Fruit fly (Drosophila melanogaster): ENCODE results near the gene wnd.
A peak's percentile ranks its signal among the peaks of the same experiment; 100 is the strongest.

The wnd gene

dm6 chr3L:19575650-19576049 is 59.9 kb downstream of the wnd start (continued):
- no peak for TF ChIP-seq CG3065 (GFP tag; optimal IDR thresholded peaks at IDR 0.05)
- no peak; the same call in 1 of the 2 replicates for TF ChIP-seq CG14014 (GFP tag; IDR thresholded peaks at IDR 0.05)
- TF ChIP-seq exex (tag; optimal IDR thresholded peaks at IDR 0.05), result no peak
- no peak for TF ChIP-seq Sry-δ (GFP tag; optimal IDR thresholded peaks at IDR 0.05)
- peak; percentile 57 for TF ChIP-seq Asciz (GFP tag; optimal IDR thresholded peaks at IDR 0.05)
- TF ChIP-seq CG34376 (GFP tag; optimal IDR thresholded peaks at IDR 0.05), result no peak
- TF ChIP-seq fd64A (GFP tag; optimal IDR thresholded peaks at IDR 0.05), result peak; percentile 86
- TF ChIP-seq chif (GFP tag; optimal IDR thresholded peaks at IDR 0.05), result peak; percentile 4 to 25
- no peak for TF ChIP-seq fru (optimal IDR thresholded peaks at IDR 0.05)
- no peak for TF ChIP-seq ro (GFP tag; IDR thresholded peaks at IDR 0.05)
- TF ChIP-seq CG30020 (tag; optimal IDR thresholded peaks at IDR 0.05), result no peak
- TF ChIP-seq trem (tag; optimal IDR thresholded peaks at IDR 0.05), result no peak
- TF ChIP-seq cg (GFP tag; optimal IDR thresholded peaks at IDR 0.05), result peak; percentile 40
- no peak for TF ChIP-seq seq (GFP tag; IDR thresholded peaks at IDR 0.05)
- TF ChIP-seq lov (optimal IDR thresholded peaks at IDR 0.05), result no peak
- TF ChIP-seq lov (GFP tag; IDR thresholded peaks at IDR 0.05), result no peak
- TF ChIP-seq CG14965 (GFP tag; optimal IDR thresholded peaks at IDR 0.05; ENCODE audit: borderline replicate concordance), result no peak
- no peak for TF ChIP-seq CTCF (GFP tag; optimal IDR thresholded peaks at IDR 0.05)
- TF ChIP-seq nerfin-1 (tag; optimal IDR thresholded peaks at IDR 0.05), result no peak
- TF ChIP-seq CG6791 (GFP tag; IDR thresholded peaks at IDR 0.05; ENCODE audit: partially characterized antibody), result no peak
- no peak for TF ChIP-seq CG2116 (GFP tag; optimal IDR thresholded peaks at IDR 0.05)
- TF ChIP-seq al (GFP tag; IDR thresholded peaks at IDR 0.05), result no peak
- TF ChIP-seq CG2678 (tag; optimal IDR thresholded peaks at IDR 0.05), result peak; percentile 49
- peak; percentile 38 for TF ChIP-seq salm (tag; optimal IDR thresholded peaks at IDR 0.05)
- no peak for TF ChIP-seq Hmx (GFP tag; optimal IDR thresholded peaks at IDR 0.05)
- no peak for TF ChIP-seq CG30403 (GFP tag; optimal IDR thresholded peaks at IDR 0.05)
- no peak for TF ChIP-seq az2 (GFP tag; optimal IDR thresholded peaks at IDR 0.05)
- peak; percentile 42 for TF ChIP-seq CG8281 (tag; optimal IDR thresholded peaks at IDR 0.05)
- no peak for TF ChIP-seq knrl (GFP tag; IDR thresholded peaks at IDR 0.05; ENCODE audit: partially characterized antibody)
- peak; percentile 77 for TF ChIP-seq gsb-n (tag; optimal IDR thresholded peaks at IDR 0.05)
- no peak for TF ChIP-seq CG11696 (GFP tag; IDR thresholded peaks at IDR 0.05)
- TF ChIP-seq CG12391 (tag; optimal IDR thresholded peaks at IDR 0.05), result no peak
- TF ChIP-seq hb (GFP tag; IDR thresholded peaks at IDR 0.05; ENCODE audit: partially characterized antibody), result no peak
- TF ChIP-seq D19B (GFP tag; optimal IDR thresholded peaks at IDR 0.05), result no peak
- no peak for TF ChIP-seq Hr39 (optimal IDR thresholded peaks at IDR 0.05)
- TF ChIP-seq Med (GFP tag), result peak; percentile 86
- TF ChIP-seq gsb (GFP tag; IDR thresholded peaks at IDR 0.05), result 0 out of 2 replicates have a peak, but pooled peaks have one; percentile 19
- no peak for TF ChIP-seq CG31441 (GFP tag; IDR thresholded peaks at IDR 0.05)
- no peak for TF ChIP-seq CG14860 (GFP tag; IDR thresholded peaks at IDR 0.05; ENCODE audit: partially characterized antibody)
- TF ChIP-seq Optix (GFP tag; IDR thresholded peaks at IDR 0.05), result no peak; the same call in 2 of the 3 replicates
- peak; percentile 24 for TF ChIP-seq CG33213 (GFP tag; optimal IDR thresholded peaks at IDR 0.05)
- TF ChIP-seq her (GFP tag; optimal IDR thresholded peaks at IDR 0.05), result no peak
- TF ChIP-seq bbx (GFP tag; IDR thresholded peaks at IDR 0.05; ENCODE audit: partially characterized antibody), result no peak
- 0 out of 2 replicates have a peak, but pooled peaks have one; percentile 40 for TF ChIP-seq Awh (GFP tag; IDR thresholded peaks at IDR 0.05)
- peak; percentile 90 for TF ChIP-seq abd-A (tag; optimal IDR thresholded peaks at IDR 0.05)
- no peak for TF ChIP-seq E2f1 (GFP tag; IDR thresholded peaks at IDR 0.05)
- peak in 1 of 2 experiments; percentile 5 for TF ChIP-seq dpn (GFP tag; optimal IDR thresholded peaks at IDR 0.05)
- TF ChIP-seq Six4 (GFP tag; optimal IDR thresholded peaks at IDR 0.05), result no peak
- no peak for TF ChIP-seq Tbp (GFP tag; optimal IDR thresholded peaks at IDR 0.05)
- no peak for TF ChIP-seq crc (GFP tag; optimal IDR thresholded peaks at IDR 0.05)
- peak; percentile 28 for TF ChIP-seq Nf-YB (GFP tag; optimal IDR thresholded peaks at IDR 0.05)
- no peak for TF ChIP-seq CG2120 (GFP tag; optimal IDR thresholded peaks at IDR 0.05)
- peak; percentile 30 for TF ChIP-seq CG18262 (tag; optimal IDR thresholded peaks at IDR 0.05)

All from whole organism, embryonic.